Worm (Caenorhabditis elegans) whole organism, mixed stage, embryonic: Measurements from ENCODE around the gene ret-1.

ENCODE experiments used
- drap-1 ChIP-seq: fragments of 200-800 bp; sonication (Bioruptor generic); optimal IDR thresholded peaks from 3 replicates; lab custom pipeline; 2018; ENCODE audit warnings: mild to moderate bottlenecking, missing genetic modification characterization, missing compliant biosample characterization
- elt-3 ChIP-seq: fragments of 150-350 bp; optimal IDR thresholded peaks from 2 replicates; lab custom pipeline; 2014; ENCODE audit warnings: missing biosample characterization, missing genetic modification characterization
- lin-13 ChIP-seq: fragments of 150-350 bp; optimal IDR thresholded peaks from 2 replicates; lab custom pipeline; 2014; ENCODE audit warnings: missing biosample characterization, missing genetic modification characterization
- lsy-2 ChIP-seq: fragments of 150-350 bp; optimal IDR thresholded peaks from 2 replicates; lab custom pipeline; 2014; ENCODE audit warnings: missing biosample characterization, missing genetic modification characterization
- mep-1 ChIP-seq: fragments of 150-350 bp; optimal IDR thresholded peaks from 2 replicates; lab custom pipeline; 2017; ENCODE audit warnings: missing biosample characterization, missing genetic modification reagents, missing genetic modification characterization, inconsistent platforms
- nhr-76 ChIP-seq: sonication (generic microtip); optimal IDR thresholded peaks from 2 replicates; lab custom pipeline; 2017; ENCODE audit warnings: missing biosample characterization, missing genetic modification characterization
- pha-4 ChIP-seq: fragments of 150-350 bp; optimal IDR thresholded peaks from 2 replicates; lab custom pipeline; 2018; ENCODE audit warnings: missing biosample characterization, missing genetic modification reagents, missing genetic modification characterization
- snpc-4 ChIP-seq: fragments of 150-350 bp; optimal IDR thresholded peaks from 2 replicates; lab custom pipeline; 2014; ENCODE audit warnings: missing biosample characterization, missing genetic modification characterization
- unc-39 ChIP-seq: fragments of 150-350 bp; optimal IDR thresholded peaks from 2 replicates; lab custom pipeline; 2014; ENCODE audit warnings: missing biosample characterization, missing genetic modification characterization
- unc-62 ChIP-seq: fragments of 150-350 bp; optimal IDR thresholded peaks from 2 replicates; lab custom pipeline; 2014; ENCODE audit warnings: missing biosample characterization, missing genetic modification reagents, missing genetic modification characterization

DNA sequence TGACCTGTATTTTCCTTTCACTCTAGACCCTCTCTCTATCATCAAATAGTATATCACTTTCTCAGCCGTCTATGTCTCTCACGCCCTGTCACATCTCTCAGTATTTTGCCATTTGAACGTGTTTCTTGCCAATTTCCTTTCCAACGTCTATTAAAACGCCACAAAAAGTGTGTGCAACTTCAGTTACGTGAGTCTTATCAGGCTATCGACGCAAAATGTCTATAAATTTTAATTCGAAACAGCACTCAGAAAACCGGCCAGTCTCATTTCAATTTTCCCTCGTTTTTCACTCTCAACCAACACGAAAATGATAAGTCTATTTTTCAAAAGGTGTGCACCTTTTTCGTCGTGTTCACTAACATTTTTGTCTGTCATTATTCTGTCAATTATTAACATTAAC, 48.3 kb upstream of the ret-1 start, which contains the start of gene mpst-3:
- TF ChIP-seq unc-39: no peak
- TF ChIP-seq nhr-76 (tag; lab: Kevin White, UChicago): no peak
- no peak for TF ChIP-seq elt-3
- TF ChIP-seq lin-13 (tag; lab: Kevin White, UChicago): no peak
- no peak for TF ChIP-seq unc-62 (GFP tag; lab: Kevin White, UChicago)
- no peak for TF ChIP-seq drap-1 (GFP tag; lab: Kevin White, UChicago)
- no peak for TF ChIP-seq snpc-4 (tag; lab: Kevin White, UChicago)
- TF ChIP-seq pha-4: no peak
- no peak for TF ChIP-seq lsy-2 (tag; lab: Kevin White, UChicago)
- TF ChIP-seq mep-1 (tag; lab: Kevin White, UChicago): no peak
